Fruit fly (Drosophila melanogaster) whole organism, wandering third instar larva: ENCODE data around the gene Pkg21D.

ENCODE experiments used
- Dfd ChIP-seq: fragments of >200 bp; optimal IDR thresholded peaks from 2 replicates; lab custom pipeline; 2017; ENCODE audit warnings: missing biosample characterization, missing genetic modification characterization
- Hr78 ChIP-seq: fragments of >200 bp; optimal IDR thresholded peaks from 2 replicates; lab custom pipeline; 2017; ENCODE audit warnings: missing biosample characterization, missing genetic modification characterization
- h ChIP-seq: fragments of 200-800 bp; sonication (Bioruptor generic); optimal IDR thresholded peaks from 3 replicates; lab custom pipeline; 2016; ENCODE audit warnings: missing biosample characterization, mild to moderate bottlenecking, missing genetic modification characterization
- lola ChIP-seq: fragments of >200 bp; optimal IDR thresholded peaks from 2 replicates; lab custom pipeline; 2017; ENCODE audit warnings: missing biosample characterization, missing genetic modification characterization
- tai ChIP-seq: sonication (Bioruptor generic); optimal IDR thresholded peaks from 2 replicates; lab custom pipeline; 2016; ENCODE audit warnings: missing biosample characterization, missing genetic modification characterization

dm6 chr2L:776236-776635 is 14.4 kb downstream of the Pkg21D start, which contains the start of gene CG13946:
- no peak for TF ChIP-seq Hr78 (GFP tag; lab: Kevin White, UChicago)
- no peak for TF ChIP-seq h (GFP tag; lab: Kevin White, UChicago)
- TF ChIP-seq tai (GFP tag; lab: Kevin White, UChicago): no peak
- no peak for TF ChIP-seq lola (GFP tag; lab: Kevin White, UChicago)
- TF ChIP-seq Dfd (GFP tag; lab: Kevin White, UChicago): no peak
